Worm (Caenorhabditis elegans) whole organism, mixed stage, embryonic: ENCODE results near the gene sur-5.

ENCODE experiments used
- M03D4.4 ChIP-seq: sonication (generic microtip); optimal IDR thresholded peaks from 2 replicates; lab custom pipeline; 2017; ENCODE audit warnings: mild to moderate bottlenecking, missing genetic modification characterization, missing compliant biosample characterization
- bed-3 ChIP-seq: fragments of 200-800 bp; sonication (Bioruptor generic); optimal IDR thresholded peaks from 3 replicates; lab custom pipeline; 2018; ENCODE audit warnings: mild to moderate bottlenecking, missing genetic modification characterization, moderate library complexity, missing compliant biosample characterization
- blmp-1 ChIP-seq: fragments of 150-350 bp; optimal IDR thresholded peaks from 2 replicates; lab custom pipeline; 2014; ENCODE audit warnings: missing biosample characterization, missing genetic modification characterization
- ceh-43 ChIP-seq: fragments of 200-800 bp; sonication (Bioruptor generic); optimal IDR thresholded peaks from 2 replicates; lab custom pipeline; 2018; ENCODE audit warnings: mild to moderate bottlenecking, missing genetic modification characterization, moderate library complexity, missing compliant biosample characterization
- ceh-83 ChIP-seq: fragments of 200-800 bp; sonication (Bioruptor generic); optimal IDR thresholded peaks from 2 replicates; lab custom pipeline; 2018; ENCODE audit warnings: mild to moderate bottlenecking, missing genetic modification characterization, missing compliant biosample characterization
- ces-1 ChIP-seq: fragments of 150-350 bp; optimal IDR thresholded peaks from 2 replicates; lab custom pipeline; 2014; ENCODE audit warnings: missing biosample characterization, missing genetic modification reagents, missing genetic modification characterization
- drap-1 ChIP-seq: fragments of 200-800 bp; sonication (Bioruptor generic); optimal IDR thresholded peaks from 3 replicates; lab custom pipeline; 2018; ENCODE audit warnings: mild to moderate bottlenecking, missing genetic modification characterization, missing compliant biosample characterization
- elt-1 ChIP-seq: sonication (generic microtip); optimal IDR thresholded peaks from 2 replicates; lab custom pipeline; 2017; ENCODE audit warnings: missing genetic modification characterization, mild to moderate bottlenecking, missing compliant biosample characterization, antibody characterized with exemption, moderate library complexity, borderline replicate concordance; ENCODE audit not compliant: insufficient read depth
- elt-3 ChIP-seq: fragments of 150-350 bp; optimal IDR thresholded peaks from 2 replicates; lab custom pipeline; 2014; ENCODE audit warnings: missing biosample characterization, missing genetic modification characterization
- flh-1 ChIP-seq: fragments of 200-800 bp; sonication (Bioruptor generic); optimal IDR thresholded peaks from 2 replicates; lab custom pipeline; 2018; ENCODE audit warnings: mild to moderate bottlenecking, missing genetic modification characterization, moderate library complexity, missing compliant biosample characterization
- ham-2 ChIP-seq: fragments of 200-800 bp; sonication (Bioruptor generic); optimal IDR thresholded peaks from 2 replicates; lab custom pipeline; 2018; ENCODE audit warnings: mild to moderate bottlenecking, missing genetic modification characterization, missing compliant biosample characterization
- hlh-1 ChIP-seq: fragments of 150-350 bp; optimal IDR thresholded peaks from 2 replicates; lab custom pipeline; 2014; ENCODE audit warnings: missing biosample characterization, missing genetic modification reagents, missing genetic modification characterization
- lin-13 ChIP-seq: fragments of 150-350 bp; optimal IDR thresholded peaks from 2 replicates; lab custom pipeline; 2014; ENCODE audit warnings: missing biosample characterization, missing genetic modification characterization
- lin-32 ChIP-seq: fragments of 200-800 bp; sonication (Bioruptor generic); optimal IDR thresholded peaks from 2 replicates; lab custom pipeline; 2018; ENCODE audit warnings: mild to moderate bottlenecking, missing genetic modification characterization, missing compliant biosample characterization
- lsy-2 ChIP-seq: fragments of 150-350 bp; optimal IDR thresholded peaks from 2 replicates; lab custom pipeline; 2014; ENCODE audit warnings: missing biosample characterization, missing genetic modification characterization
- mab-5 ChIP-seq: fragments of 150-350 bp; optimal IDR thresholded peaks from 2 replicates; lab custom pipeline; 2014; ENCODE audit warnings: missing biosample characterization, missing genetic modification characterization
- mep-1 ChIP-seq: fragments of 150-350 bp; optimal IDR thresholded peaks from 2 replicates; lab custom pipeline; 2017; ENCODE audit warnings: missing biosample characterization, missing genetic modification reagents, missing genetic modification characterization, inconsistent platforms
- mls-2 ChIP-seq: sonication (generic microtip); optimal IDR thresholded peaks from 2 replicates; lab custom pipeline; 2016; ENCODE audit warnings: mild to moderate bottlenecking, missing genetic modification characterization, moderate library complexity, missing compliant biosample characterization
- nhr-12 ChIP-seq: fragments of 150-350 bp; optimal IDR thresholded peaks from 2 replicates; lab custom pipeline; 2014; ENCODE audit warnings: missing biosample characterization, missing genetic modification characterization
- nhr-2 ChIP-seq: fragments of 150-350 bp; optimal IDR thresholded peaks from 2 replicates; lab custom pipeline; 2014; ENCODE audit warnings: missing biosample characterization, missing genetic modification characterization
- nhr-237 ChIP-seq: fragments of 150-350 bp; optimal IDR thresholded peaks from 2 replicates; lab custom pipeline; 2014; ENCODE audit warnings: missing biosample characterization, missing genetic modification characterization
- nhr-28 ChIP-seq: fragments of 150-350 bp; optimal IDR thresholded peaks from 2 replicates; lab custom pipeline; 2014; ENCODE audit warnings: missing biosample characterization, missing genetic modification characterization
- nhr-76 ChIP-seq: sonication (generic microtip); optimal IDR thresholded peaks from 2 replicates; lab custom pipeline; 2017; ENCODE audit warnings: missing biosample characterization, missing genetic modification characterization
- pha-4 ChIP-seq: fragments of 150-350 bp; optimal IDR thresholded peaks from 2 replicates; lab custom pipeline; 2018; ENCODE audit warnings: missing biosample characterization, missing genetic modification reagents, missing genetic modification characterization
- sem-2 ChIP-seq: fragments of 200-800 bp; sonication (Bioruptor generic); optimal IDR thresholded peaks from 2 replicates; lab custom pipeline; 2018; ENCODE audit warnings: mild to moderate bottlenecking, missing genetic modification characterization, missing compliant biosample characterization
- snpc-4 ChIP-seq: fragments of 150-350 bp; optimal IDR thresholded peaks from 2 replicates; lab custom pipeline; 2014; ENCODE audit warnings: missing biosample characterization, missing genetic modification characterization
- sptf-1 ChIP-seq: sonication (generic microtip); optimal IDR thresholded peaks from 2 replicates; lab custom pipeline; 2017; ENCODE audit warnings: mild to moderate bottlenecking, missing genetic modification characterization, moderate library complexity, missing compliant biosample characterization
- tbx-8 ChIP-seq: fragments of 200-800 bp; sonication (Bioruptor generic); optimal IDR thresholded peaks from 2 replicates; lab custom pipeline; 2018; ENCODE audit warnings: mild to moderate bottlenecking, missing genetic modification characterization, moderate library complexity, missing compliant biosample characterization
- unc-120 ChIP-seq: sonication (generic microtip); optimal IDR thresholded peaks from 2 replicates; lab custom pipeline; 2017; ENCODE audit warnings: missing genetic modification characterization, missing compliant biosample characterization; ENCODE audit not compliant: poor library complexity, severe bottlenecking
- unc-39 ChIP-seq: fragments of 150-350 bp; optimal IDR thresholded peaks from 2 replicates; lab custom pipeline; 2014; ENCODE audit warnings: missing biosample characterization, missing genetic modification characterization
- unc-62 ChIP-seq: fragments of 150-350 bp; optimal IDR thresholded peaks from 2 replicates; lab custom pipeline; 2014; ENCODE audit warnings: missing biosample characterization, missing genetic modification reagents, missing genetic modification characterization
- zip-8 ChIP-seq: fragments of 150-350 bp; optimal IDR thresholded peaks from 2 replicates; lab custom pipeline; 2014; ENCODE audit warnings: missing biosample characterization, missing genetic modification characterization

sur-5 gene

DNA sequence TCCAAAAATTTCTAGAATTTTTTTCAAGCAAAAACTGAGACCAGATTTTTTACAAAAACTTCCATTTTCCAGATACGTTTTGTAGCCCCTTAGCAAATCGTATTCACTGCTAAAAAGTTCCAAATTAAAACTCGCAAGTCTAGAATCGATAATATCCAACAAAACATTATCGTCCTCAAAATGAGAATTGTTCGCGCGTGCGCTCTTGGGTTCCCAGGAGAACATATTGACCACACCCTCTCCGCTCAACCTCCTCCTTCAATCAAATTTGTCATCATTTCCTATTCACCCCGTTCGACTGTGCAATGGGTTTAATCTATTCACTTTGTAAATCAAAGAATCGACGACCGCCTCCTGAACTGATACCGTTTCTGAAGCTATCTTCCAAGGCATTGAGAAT is 6.5 kb upstream of the sur-5 start:
- TF ChIP-seq nhr-12 (tag; lab: Kevin White, UChicago): no peak
- TF ChIP-seq mab-5: no peak
- TF ChIP-seq sptf-1 (tag; lab: Kevin White, UChicago): no peak
- TF ChIP-seq ces-1 (GFP tag; lab: Kevin White, UChicago): no peak
- TF ChIP-seq pha-4 (tag; lab: Kevin White, UChicago): no peak
- no peak for TF ChIP-seq lin-32 (GFP tag; lab: Kevin White, UChicago)
- no peak for TF ChIP-seq tbx-8
- no peak for TF ChIP-seq unc-39
- no peak for TF ChIP-seq nhr-2 (tag; lab: Kevin White, UChicago)
- TF ChIP-seq hlh-1 (tag; lab: Kevin White, UChicago): no peak
- no peak for TF ChIP-seq bed-3 (GFP tag; lab: Kevin White, UChicago)
- TF ChIP-seq ceh-43 (GFP tag; lab: Kevin White, UChicago): no peak
- TF ChIP-seq elt-1 (tag; lab: Kevin White, UChicago): no peak
- no peak for TF ChIP-seq blmp-1 (tag; lab: Kevin White, UChicago)
- TF ChIP-seq unc-62 (GFP tag; lab: Kevin White, UChicago): no peak
- TF ChIP-seq drap-1 (GFP tag; lab: Kevin White, UChicago): no peak
- no peak for TF ChIP-seq nhr-28
- TF ChIP-seq unc-120: no peak
- TF ChIP-seq mls-2 (tag; lab: Kevin White, UChicago): no peak

DNA sequence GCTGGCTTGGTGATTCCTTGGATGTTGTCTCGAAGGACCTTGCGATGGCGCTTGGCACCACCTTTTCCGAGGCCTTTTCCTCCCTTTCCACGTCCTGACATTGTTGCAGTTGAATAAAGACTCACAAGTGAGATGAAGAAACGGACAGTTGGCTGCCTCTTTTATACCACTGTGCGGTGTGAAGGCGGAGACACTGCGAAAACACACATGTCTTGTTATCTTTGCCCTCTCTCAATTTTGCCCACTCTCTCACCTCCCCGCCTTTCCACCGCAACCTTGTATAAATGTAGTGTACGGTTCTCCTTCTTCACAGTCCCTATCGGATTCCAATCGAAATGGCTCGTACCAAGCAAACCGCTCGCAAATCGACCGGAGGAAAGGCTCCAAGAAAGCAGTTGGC is 4.4 kb upstream of the sur-5 start, which contains the start of the genes his-38 and his-40:
Gene his-38 (minus strand): TSS at position 101 of the 400 bp plus-strand sequence.
Gene his-40 (plus strand): TSS at position 336 of the 400 bp plus-strand sequence.
- TF ChIP-seq bed-3 (GFP tag; lab: Kevin White, UChicago): no peak

- TF ChIP-seq ces-1 (GFP tag; lab: Kevin White, UChicago): peak; percentile 7
- TF ChIP-seq unc-62 (GFP tag; lab: Kevin White, UChicago): no peak
- TF ChIP-seq pha-4 (tag; lab: Kevin White, UChicago): peak; percentile 17
- peak; percentile 31 for TF ChIP-seq nhr-2 (tag; lab: Kevin White, UChicago)
- TF ChIP-seq unc-120: peak; percentile 57
- no peak for TF ChIP-seq elt-3 (tag; lab: Kevin White, UChicago)
- no peak for TF ChIP-seq ceh-83 (GFP tag; lab: Kevin White, UChicago)
- no peak for TF ChIP-seq sptf-1 (tag; lab: Kevin White, UChicago)
- TF ChIP-seq ceh-43 (GFP tag; lab: Kevin White, UChicago): no peak
- TF ChIP-seq hlh-1 (tag; lab: Kevin White, UChicago): no peak
- TF ChIP-seq nhr-12 (tag; lab: Kevin White, UChicago): no peak
Measured at ce11 chrX:7306434-7306833, 1.1 kb upstream of the sur-5 start.

DNA sequence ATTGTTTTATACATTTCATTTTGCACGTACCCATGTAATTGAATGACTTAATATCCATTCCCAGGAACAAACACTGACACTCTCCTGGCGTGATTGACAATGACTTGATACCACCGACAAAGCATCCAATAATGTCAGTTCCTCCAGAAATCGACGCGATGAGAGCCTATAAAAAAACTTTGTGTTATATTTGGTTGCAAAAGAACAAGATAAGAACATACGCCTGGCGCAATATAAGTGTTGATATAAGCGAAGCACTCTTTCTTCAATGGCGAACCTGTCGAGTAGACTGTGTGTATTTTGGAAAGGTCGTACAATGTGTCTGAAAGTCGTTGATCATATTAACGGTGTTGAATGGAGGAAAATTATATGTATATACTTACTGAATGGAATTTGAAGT is 2.3 kb downstream of the sur-5 start:
- TF ChIP-seq drap-1 (GFP tag; lab: Kevin White, UChicago): no peak
- TF ChIP-seq mep-1 (tag; lab: Kevin White, UChicago): no peak
- no peak for TF ChIP-seq elt-3 (tag; lab: Kevin White, UChicago)
- TF ChIP-seq nhr-2 (tag; lab: Kevin White, UChicago): no peak
- no peak for TF ChIP-seq nhr-76 (tag; lab: Kevin White, UChicago)
- TF ChIP-seq pha-4 (tag; lab: Kevin White, UChicago): no peak
- TF ChIP-seq bed-3 (GFP tag; lab: Kevin White, UChicago): no peak
- TF ChIP-seq sem-2 (GFP tag; lab: Kevin White, UChicago): no peak
- TF ChIP-seq nhr-12 (tag; lab: Kevin White, UChicago): no peak
- TF ChIP-seq lin-13: no peak
- no peak for TF ChIP-seq lin-32 (GFP tag; lab: Kevin White, UChicago)
- TF ChIP-seq tbx-8: no peak
- TF ChIP-seq lsy-2 (tag; lab: Kevin White, UChicago): no peak
- TF ChIP-seq snpc-4: no peak
- TF ChIP-seq nhr-237 (tag; lab: Kevin White, UChicago): no peak
- TF ChIP-seq ceh-43 (GFP tag; lab: Kevin White, UChicago): no peak
- TF ChIP-seq blmp-1 (tag; lab: Kevin White, UChicago): no peak
- TF ChIP-seq, all 35 proteins: peak for 0

- TF ChIP-seq flh-1 (GFP tag; lab: Kevin White, UChicago) (no peak), M03D4.4 (no peak), elt-3 (tag; lab: Kevin White, UChicago) (no peak), blmp-1 (tag; lab: Kevin White, UChicago) (no peak), bed-3 (GFP tag; lab: Kevin White, UChicago) (no peak), elt-1 (tag; lab: Kevin White, UChicago) (no peak), nhr-12 (tag; lab: Kevin White, UChicago) (no peak), snpc-4 (no peak), ham-2 (GFP tag; lab: Kevin White, UChicago) (no peak), nhr-237 (tag; lab: Kevin White, UChicago) (no peak), nhr-76 (tag; lab: Kevin White, UChicago) (no peak), tbx-8 (no peak), ceh-43 (GFP tag; lab: Kevin White, UChicago) (no peak), zip-8 (tag; lab: Kevin White, UChicago) (no peak), hlh-1 (tag; lab: Kevin White, UChicago) (no peak), lin-32 (GFP tag; lab: Kevin White, UChicago) (no peak), mep-1 (tag; lab: Kevin White, UChicago) (no peak), pha-4 (tag; lab: Kevin White, UChicago) (no peak), ces-1 (GFP tag; lab: Kevin White, UChicago) (no peak), unc-62 (GFP tag; lab: Kevin White, UChicago) (no peak)
- TF ChIP-seq, all 35 proteins: peak for 0
Measured at ce11 chrX:7298652-7299051, 6.7 kb downstream of the sur-5 start, which contains the start of gene K03A1.4. Gene K03A1.4, minus strand, starts transcription at chrX:7298752.
